Worm (Caenorhabditis elegans) whole organism, midembryonic: ENCODE data around the gene Y59H11AR.4.

Experiments used
- flt-1 ChIP-seq: fragments of 200-800 bp; sonication (Bioruptor generic); IDR thresholded peaks from 2 replicates; pipeline ENCODE4 v1.3.6; 2022; ENCODE audit warnings: missing genetic modification characterization, missing compliant biosample characterization
- klf-2 ChIP-seq: fragments of 200-800 bp; sonication (Bioruptor generic); conservative IDR thresholded peaks from 2 replicates; pipeline ENCODE4 v1.3.6; 2022; ENCODE audit warnings: missing genetic modification reagents, missing genetic modification characterization, missing compliant biosample characterization
- ztf-29 ChIP-seq: fragments of 200-800 bp; sonication (Bioruptor generic); IDR thresholded peaks from 2 replicates; pipeline ENCODE4 v1.3.6; 2022; ENCODE audit warnings: missing genetic modification reagents, missing genetic modification characterization, missing compliant biosample characterization

DNA sequence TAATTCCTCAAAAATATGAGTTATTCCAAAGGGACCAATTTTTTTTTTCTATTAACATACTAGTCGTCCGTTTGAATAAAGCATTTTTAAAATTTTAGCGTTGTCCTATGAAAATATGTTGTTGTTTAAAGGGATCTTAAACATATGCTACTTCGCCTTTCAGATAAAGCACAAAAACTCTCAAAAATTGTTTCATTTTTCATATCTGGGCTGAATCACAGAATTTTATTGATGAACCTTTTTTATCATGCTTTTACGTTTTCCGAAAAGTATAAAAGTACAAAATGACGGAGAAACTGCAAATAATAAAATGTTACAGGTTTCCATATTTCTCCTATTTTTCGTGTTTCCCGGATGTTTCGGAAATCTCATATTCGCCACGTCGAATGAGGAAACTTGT, 4.8 kb downstream of the Y59H11AR.4 start, which contains the start of gene clec-181:
- TF ChIP-seq flt-1 (GFP tag; lab: Robert Waterston, UW) (no peak), klf-2 (GFP tag; lab: Robert Waterston, UW) (no peak), ztf-29 (GFP tag; lab: Robert Waterston, UW) (no peak)
